Fruit fly (Drosophila melanogaster) whole organism, embryonic: Measurements from ENCODE around the gene Tsp29Fa.

Experiments
- Aef1 ChIP-seq: fragments of 200-800 bp; sonication (Bioruptor generic); IDR thresholded peaks from 3 replicates; pipeline ENCODE4 v1.3.6; 2022; ENCODE audit warnings: missing biosample characterization, missing genetic modification characterization
- Blimp-1 ChIP-seq: fragments of 200-800 bp; sonication (Bioruptor generic); optimal IDR thresholded peaks from 3 replicates; lab custom pipeline; 2018; ENCODE audit warnings: missing biosample characterization, missing genetic modification characterization, mild to moderate bottlenecking, moderate library complexity, missing genetic modification reagents
- CG10462 ChIP-seq: fragments of 200-800 bp; sonication (Bioruptor generic); optimal IDR thresholded peaks from 2 replicates; lab custom pipeline; 2016; ENCODE audit warnings: missing biosample characterization, missing genetic modification characterization
- CG11504 ChIP-seq: fragments of 200-800 bp; sonication (Bioruptor generic); optimal IDR thresholded peaks from 3 replicates; lab custom pipeline; 2019; ENCODE audit warnings: missing biosample characterization, mild to moderate bottlenecking, missing genetic modification characterization, moderate library complexity
- CG12104 ChIP-seq: fragments of 200-800 bp; sonication (Bioruptor generic); optimal IDR thresholded peaks from 3 replicates; lab custom pipeline; 2016; ENCODE audit warnings: missing biosample characterization, missing genetic modification characterization
- CG12299 ChIP-seq: fragments of 200-800 bp; sonication (Bioruptor generic); optimal IDR thresholded peaks from 2 replicates; lab custom pipeline; 2018; ENCODE audit warnings: missing biosample characterization, mild to moderate bottlenecking, missing genetic modification characterization
- CG13123 ChIP-seq: fragments of 200-800 bp; sonication (Bioruptor generic); optimal IDR thresholded peaks from 2 replicates; lab custom pipeline; 2016; ENCODE audit warnings: missing biosample characterization, missing genetic modification characterization
- CG14014 ChIP-seq: fragments of 200-800 bp; sonication (Bioruptor generic); IDR thresholded peaks from 2 replicates; pipeline ENCODE4 v1.3.6; 2022; ENCODE audit warnings: missing biosample characterization, missing genetic modification characterization
- CG1647 ChIP-seq: fragments of 200-800 bp; sonication (Bioruptor generic); optimal IDR thresholded peaks from 3 replicates; lab custom pipeline; 2016; ENCODE audit warnings: missing biosample characterization, missing genetic modification characterization
- CG17361 ChIP-seq: fragments of 200-800 bp; sonication (Bioruptor generic); IDR thresholded peaks from 3 replicates; pipeline ENCODE4 v1.3.6; 2022; ENCODE audit warnings: missing biosample characterization, missing genetic modification characterization
- CG17612 ChIP-seq: fragments of 200-800 bp; sonication (Bioruptor generic); IDR thresholded peaks from 2 replicates; pipeline ENCODE4 v1.3.6; 2022; ENCODE audit warnings: missing biosample characterization, missing genetic modification characterization
- CG18011 ChIP-seq: fragments of 200-800 bp; sonication (Bioruptor generic); optimal IDR thresholded peaks from 2 replicates; lab custom pipeline; 2017; ENCODE audit warnings: missing biosample characterization, missing genetic modification characterization, mild to moderate bottlenecking, moderate library complexity, missing genotype
- CG18764 ChIP-seq: fragments of 200-800 bp; sonication (Bioruptor generic); optimal IDR thresholded peaks from 3 replicates; lab custom pipeline; 2016; ENCODE audit warnings: missing biosample characterization, missing genetic modification characterization
- CG31365 ChIP-seq: fragments of 200-800 bp; sonication (Bioruptor generic); optimal IDR thresholded peaks from 2 replicates; lab custom pipeline; 2018; ENCODE audit warnings: missing biosample characterization, mild to moderate bottlenecking, missing genetic modification characterization
- CG32772 ChIP-seq: fragments of 200-800 bp; sonication (Bioruptor generic); IDR thresholded peaks from 2 replicates; pipeline ENCODE4 v1.3.6; 2022; ENCODE audit warnings: missing biosample characterization, missing genetic modification characterization
- CG3407 ChIP-seq: fragments of 200-800 bp; sonication (Bioruptor generic); optimal IDR thresholded peaks from 2 replicates; lab custom pipeline; 2018; ENCODE audit warnings: missing biosample characterization, mild to moderate bottlenecking, missing genetic modification characterization
- CG34422 ChIP-seq: fragments of 200-800 bp; sonication (Bioruptor generic); IDR thresholded peaks from 3 replicates; pipeline ENCODE4 v1.3.6; 2022; ENCODE audit warnings: missing biosample characterization, missing genetic modification characterization
- CG3847 ChIP-seq: fragments of 200-800 bp; sonication (Bioruptor generic); IDR thresholded peaks from 2 replicates; pipeline ENCODE4 v1.3.6; 2022; ENCODE audit warnings: missing biosample characterization, missing genetic modification characterization
- CG4360 ChIP-seq: fragments of 200-800 bp; sonication (Bioruptor generic); IDR thresholded peaks from 2 replicates; pipeline ENCODE4 v1.3.6; 2022; ENCODE audit warnings: missing biosample characterization, missing genetic modification characterization
- CG5953 ChIP-seq: fragments of 200-800 bp; sonication (Bioruptor generic); IDR thresholded peaks from 2 replicates; pipeline ENCODE4 v1.3.6; 2022; ENCODE audit warnings: missing biosample characterization, missing genetic modification characterization
- CG7987 ChIP-seq: fragments of 200-800 bp; sonication (Bioruptor generic); optimal IDR thresholded peaks from 2 replicates; lab custom pipeline; 2018; ENCODE audit warnings: missing biosample characterization, mild to moderate bottlenecking, missing genetic modification characterization, moderate library complexity
- CG9876 ChIP-seq: fragments of 200-800 bp; sonication (Bioruptor generic); optimal IDR thresholded peaks from 2 replicates; lab custom pipeline; 2016; ENCODE audit warnings: missing biosample characterization, missing genetic modification characterization
- D19A ChIP-seq: fragments of 200-800 bp; optimal IDR thresholded peaks from 3 replicates; lab custom pipeline; 2019; ENCODE audit warnings: missing biosample characterization, mild to moderate bottlenecking, missing genetic modification characterization, moderate library complexity
- Dfd ChIP-seq, 2 experiments: fragments of >200 bp; optimal IDR thresholded peaks; 2 replicates each; lab custom pipeline; 2017; ENCODE audit warnings: missing biosample characterization in 2 of 2, missing genetic modification characterization in 2 of 2
- E2f1 ChIP-seq: fragments of 200-800 bp; sonication (Bioruptor generic); IDR thresholded peaks from 2 replicates; pipeline ENCODE4 v1.3.6; 2022; ENCODE audit warnings: missing biosample characterization, missing genetic modification characterization
- ERR ChIP-seq: fragments of 200-800 bp; sonication (Bioruptor generic); optimal IDR thresholded peaks from 2 replicates; lab custom pipeline; 2016; ENCODE audit warnings: missing biosample characterization, missing genetic modification characterization
- Fer2 ChIP-seq: fragments of 200-800 bp; sonication (Bioruptor generic); optimal IDR thresholded peaks from 2 replicates; lab custom pipeline; 2018; ENCODE audit warnings: missing biosample characterization, mild to moderate bottlenecking, missing genetic modification characterization, moderate library complexity
- H2.0 ChIP-seq: fragments of 200-800 bp; sonication (Bioruptor generic); IDR thresholded peaks from 2 replicates; pipeline ENCODE4 v1.3.6; 2022; ENCODE audit warnings: missing biosample characterization, missing genetic modification characterization
- HLH4C ChIP-seq: fragments of 200-800 bp; sonication (Bioruptor generic); IDR thresholded peaks from 3 replicates; pipeline ENCODE4 v1.3.6; 2022; ENCODE audit warnings: missing biosample characterization, missing genetic modification characterization; ENCODE audit not compliant: partially characterized antibody
- HLHmδ ChIP-seq: fragments of 200-800 bp; sonication (Bioruptor generic); optimal IDR thresholded peaks from 2 replicates; lab custom pipeline; 2018; ENCODE audit warnings: missing biosample characterization, mild to moderate bottlenecking, missing genetic modification characterization, moderate library complexity
- Jarid2 ChIP-seq: fragments of 200-800 bp; sonication (Bioruptor generic); optimal IDR thresholded peaks from 3 replicates; lab custom pipeline; 2017; ENCODE audit warnings: mild to moderate bottlenecking, missing biosample characterization, missing genetic modification reagents, missing genetic modification characterization
- Poxn ChIP-seq: fragments of 200-800 bp; sonication (Bioruptor generic); IDR thresholded peaks from 2 replicates; pipeline ENCODE4 v1.3.6; 2022; ENCODE audit warnings: missing biosample characterization, missing genetic modification characterization
- Sry-β ChIP-seq: fragments of 200-800 bp; sonication (Bioruptor generic); optimal IDR thresholded peaks from 2 replicates; lab custom pipeline; 2018; ENCODE audit warnings: missing biosample characterization, mild to moderate bottlenecking, missing genetic modification characterization, moderate library complexity
- bigmax ChIP-seq: fragments of 200-800 bp; sonication (Bioruptor generic); optimal IDR thresholded peaks from 2 replicates; lab custom pipeline; 2018; ENCODE audit warnings: missing biosample characterization, mild to moderate bottlenecking, missing genetic modification characterization
- bsh ChIP-seq, 2 experiments: fragments of 200-800 bp; sonication (Bioruptor generic); optimal IDR thresholded peaks; 2 replicates each; lab custom pipeline; 2017 to 2018; ENCODE audit warnings: mild to moderate bottlenecking in 2 of 2, missing biosample characterization in 2 of 2, missing genetic modification characterization in 2 of 2, moderate library complexity in 1 of 2
- dysf ChIP-seq: fragments of 200-800 bp; sonication (Bioruptor generic); IDR thresholded peaks from 3 replicates; pipeline ENCODE4 v1.3.6; 2022; ENCODE audit warnings: missing biosample characterization, missing genetic modification characterization
- gsb ChIP-seq: fragments of 200-800 bp; sonication (Bioruptor generic); IDR thresholded peaks from 2 replicates; pipeline ENCODE4 v1.3.6; 2022; ENCODE audit warnings: missing biosample characterization, missing genetic modification characterization
- hb ChIP-seq: fragments of 200-800 bp; sonication (Bioruptor generic); IDR thresholded peaks from 3 replicates; pipeline ENCODE4 v1.3.6; 2022; ENCODE audit warnings: missing biosample characterization, missing genetic modification characterization; ENCODE audit not compliant: partially characterized antibody
- hth ChIP-seq: fragments of >200 bp; optimal IDR thresholded peaks from 2 replicates; lab custom pipeline; 2017; ENCODE audit warnings: inconsistent platforms
- jumu ChIP-seq: fragments of 200-800 bp; sonication (Bioruptor generic); optimal IDR thresholded peaks from 3 replicates; lab custom pipeline; 2016; ENCODE audit warnings: missing biosample characterization, missing genetic modification characterization
- knrl ChIP-seq: fragments of 200-800 bp; sonication (Bioruptor generic); IDR thresholded peaks from 3 replicates; pipeline ENCODE4 v1.3.6; 2022; ENCODE audit warnings: missing biosample characterization, missing genetic modification characterization; ENCODE audit not compliant: partially characterized antibody
- lab ChIP-seq: fragments of 200-800 bp; sonication (Bioruptor generic); optimal IDR thresholded peaks from 3 replicates; lab custom pipeline; 2017; ENCODE audit warnings: missing biosample characterization, missing genetic modification characterization, mild to moderate bottlenecking, moderate library complexity, missing genetic modification reagents
- nerfin-1 ChIP-seq: fragments of 200-800 bp; sonication (Bioruptor generic); optimal IDR thresholded peaks from 3 replicates; lab custom pipeline; 2019; ENCODE audit warnings: missing biosample characterization, mild to moderate bottlenecking, missing genetic modification characterization, moderate library complexity
- ranshi ChIP-seq: fragments of 200-800 bp; sonication (Bioruptor generic); IDR thresholded peaks from 2 replicates; pipeline ENCODE4 v1.3.6; 2022; ENCODE audit warnings: missing biosample characterization, missing genetic modification characterization
- seq ChIP-seq: fragments of 200-800 bp; sonication (Bioruptor generic); IDR thresholded peaks from 2 replicates; pipeline ENCODE4 v1.3.6; 2022; ENCODE audit warnings: missing biosample characterization, missing genetic modification characterization
- slou ChIP-seq: fragments of 200-800 bp; sonication (Bioruptor generic); optimal IDR thresholded peaks from 3 replicates; lab custom pipeline; 2016; ENCODE audit warnings: missing biosample characterization, missing genetic modification characterization
- so ChIP-seq: fragments of 200-800 bp; sonication (Bioruptor generic); IDR thresholded peaks from 3 replicates; pipeline ENCODE4 v1.3.6; 2022; ENCODE audit warnings: missing biosample characterization, missing genetic modification characterization
- zen ChIP-seq: fragments of 200-800 bp; sonication (Bioruptor generic); optimal IDR thresholded peaks from 3 replicates; lab custom pipeline; 2018; ENCODE audit warnings: missing biosample characterization, mild to moderate bottlenecking, missing genetic modification characterization, moderate library complexity
- zf30C ChIP-seq: fragments of 200-800 bp; sonication (Bioruptor generic); optimal IDR thresholded peaks from 3 replicates; lab custom pipeline; 2018; ENCODE audit warnings: missing biosample characterization, mild to moderate bottlenecking, missing genetic modification characterization

Tsp29Fa gene

dm6 chr2L:8951184-8951934 is 17.6 kb downstream of the Tsp29Fa start, which contains the start of gene C1GalTA (continued):
- TF ChIP-seq CG9876 (GFP tag; lab: Kevin White, UChicago) (no peak), CG12104 (peak; percentile 97), CG10462 (GFP tag; lab: Kevin White, UChicago) (peak; percentile 90), jumu (peak; percentile 9), Aef1 (GFP tag; lab: Robert Waterston, UW) (peak; percentile 91), so (GFP tag; lab: Robert Waterston, UW) (peak; percentile 91), CG12299 (tag; lab: Kevin White, UChicago) (peak; percentile 98), ERR (peak; percentile 60), knrl (GFP tag; lab: Robert Waterston, UW) (no peak), H2.0 (GFP tag; lab: Robert Waterston, UW) (peak; percentile 91), CG13123 (peak; percentile 93), dysf (GFP tag; lab: Robert Waterston, UW) (peak; percentile 98), CG34422 (GFP tag; lab: Robert Waterston, UW) (peak; percentile 96), ranshi (peak; percentile 95), CG18011 (GFP tag; lab: Kevin White, UChicago) (peak; percentile 79), CG5953 (GFP tag; lab: Robert Waterston, UW) (peak; percentile 84; the same call in 1 of the 2 replicates), CG17612 (GFP tag; lab: Robert Waterston, UW) (peak; percentile 87), nerfin-1 (tag; lab: Kevin White, UChicago) (peak; percentile 98), hb (no peak), E2f1 (GFP tag; lab: Robert Waterston, UW) (peak; percentile 97), zf30C (peak; percentile 96), Dfd (GFP tag; optimal IDR thresholded peaks at IDR 0.05; lab: Kevin White, UChicago) (no peak), zen (tag; lab: Kevin White, UChicago) (peak; percentile 96), HLH4C (no peak), Sry-β (GFP tag; lab: Kevin White, UChicago) (peak; percentile 59), Jarid2 (peak; percentile 89), CG7987 (GFP tag; lab: Kevin White, UChicago) (peak; percentile 83), Blimp-1 (peak; percentile 98), HLHmδ (GFP tag; lab: Kevin White, UChicago) (no peak), lab (peak; percentile 98), CG31365 (peak; percentile 57), Poxn (peak; percentile 79), CG3407 (GFP tag; lab: Kevin White, UChicago) (peak; percentile 96), CG18764 (peak; percentile 94), gsb (GFP tag; lab: Robert Waterston, UW) (peak; percentile 93), CG1647 (GFP tag; lab: Kevin White, UChicago) (peak; percentile 36), CG32772 (GFP tag; lab: Robert Waterston, UW) (peak; percentile 94), bsh (GFP tag; optimal IDR thresholded peaks at IDR 0.05; lab: Kevin White, UChicago) (peak; percentile 93 to 99), CG3847 (GFP tag; lab: Robert Waterston, UW) (peak; percentile 92), D19A (tag; lab: Kevin White, UChicago) (peak; percentile 98), hth (lab: Kevin White, UChicago) (no peak), CG14014 (GFP tag; lab: Robert Waterston, UW) (peak; percentile 95), CG11504 (peak; percentile 98), CG17361 (peak; percentile 100), Fer2 (peak; percentile 95), CG4360 (peak; percentile 62; the same call in 1 of the 2 replicates), seq (GFP tag; lab: Robert Waterston, UW) (peak; percentile 91), bigmax (no peak), slou (peak; percentile 94)
